Fruit fly (Drosophila melanogaster): Measurements from ENCODE around the gene CG5466.

dm6 chr3R:20595145-20595812 lies 22.4 kb upstream of the CG5466 start:
- TF ChIP-seq CG8478 (optimal IDR thresholded peaks at IDR 0.05), result no peak
- TF ChIP-seq CTCF (optimal IDR thresholded peaks at IDR 0.05), result no peak
